Worm (Caenorhabditis elegans) whole organism, young adult: Measurements from ENCODE around the gene F38H4.6.

Experiments used
- F10E7.11 ChIP-seq: sonication (generic microtip); optimal IDR thresholded peaks from 2 replicates; lab custom pipeline; 2017; ENCODE audit warnings: mild to moderate bottlenecking, missing genetic modification characterization, moderate library complexity, missing compliant biosample characterization
- F23B12.7 ChIP-seq: sonication (generic microtip); optimal IDR thresholded peaks from 2 replicates; lab custom pipeline; 2017; ENCODE audit warnings: missing genetic modification characterization, mild to moderate bottlenecking, missing compliant biosample characterization, antibody characterized with exemption, moderate library complexity; ENCODE audit not compliant: insufficient read depth
- F33H1.4 ChIP-seq: fragments of 200-800 bp; sonication (Bioruptor generic); IDR thresholded peaks from 2 replicates; pipeline ENCODE4 v1.3.6; 2022; ENCODE audit warnings: missing genetic modification reagents, missing genetic modification characterization, missing compliant biosample characterization
- F52B5.7 ChIP-seq: sonication (generic microtip); optimal IDR thresholded peaks from 2 replicates; lab custom pipeline; 2016; ENCODE audit warnings: mild to moderate bottlenecking, missing genetic modification characterization, missing compliant biosample characterization
- F57A8.1 ChIP-seq: fragments of 200-800 bp; sonication (Bioruptor generic); optimal IDR thresholded peaks from 2 replicates; lab custom pipeline; 2018; ENCODE audit warnings: mild to moderate bottlenecking, missing genetic modification characterization, moderate library complexity, missing compliant biosample characterization
- F57C9.4 ChIP-seq: sonication (generic microtip); optimal IDR thresholded peaks from 2 replicates; lab custom pipeline; 2017; ENCODE audit warnings: mild to moderate bottlenecking, missing genetic modification characterization, missing compliant biosample characterization
- Y53F4B.3 ChIP-seq: fragments of 200-800 bp; sonication (Bioruptor generic); IDR thresholded peaks from 2 replicates; pipeline ENCODE4 v1.3.6; 2022; ENCODE audit warnings: missing genetic modification reagents, missing genetic modification characterization, missing compliant biosample characterization
- Y53G8AR.9 ChIP-seq: fragments of 200-800 bp; sonication (Bioruptor generic); conservative IDR thresholded peaks from 2 replicates; pipeline ENCODE4 v1.3.6; 2022; ENCODE audit warnings: missing genetic modification reagents, missing genetic modification characterization, missing compliant biosample characterization
- Y56A3A.18 ChIP-seq: fragments of 200-800 bp; sonication (Bioruptor generic); IDR thresholded peaks from 2 replicates; pipeline ENCODE4 v1.3.6; 2022; ENCODE audit warnings: missing genetic modification reagents, missing genetic modification characterization, missing compliant biosample characterization
- ZK185.1 ChIP-seq: sonication (generic microtip); optimal IDR thresholded peaks from 2 replicates; lab custom pipeline; 2016; ENCODE audit warnings: mild to moderate bottlenecking, missing genetic modification characterization, missing compliant biosample characterization; ENCODE audit not compliant: poor library complexity, severe bottlenecking
- aptf-2 ChIP-seq: fragments of 200-800 bp; sonication (Bioruptor generic); conservative IDR thresholded peaks from 2 replicates; pipeline ENCODE4 v1.3.6; 2022; ENCODE audit warnings: missing genetic modification reagents, missing genetic modification characterization, missing compliant biosample characterization
- attf-3 ChIP-seq: fragments of 200-800 bp; sonication (Bioruptor generic); conservative IDR thresholded peaks from 2 replicates; pipeline ENCODE4 v1.3.6; 2022; ENCODE audit warnings: missing genetic modification reagents, missing genetic modification characterization, missing compliant biosample characterization
- bed-2 ChIP-seq: fragments of 200-800 bp; sonication (Bioruptor generic); IDR thresholded peaks from 2 replicates; pipeline ENCODE4 v1.3.6; 2022; ENCODE audit warnings: missing genetic modification reagents, missing genetic modification characterization, missing compliant biosample characterization
- ceh-100 ChIP-seq: fragments of 200-800 bp; sonication (Bioruptor generic); IDR thresholded peaks from 2 replicates; pipeline ENCODE4 v1.3.6; 2022; ENCODE audit warnings: missing genetic modification reagents, missing genetic modification characterization, missing compliant biosample characterization
- ceh-40 ChIP-seq: fragments of 200-800 bp; sonication (Bioruptor generic); IDR thresholded peaks from 2 replicates; pipeline ENCODE4 v1.3.6; 2022; ENCODE audit warnings: missing genetic modification characterization, missing compliant biosample characterization
- ceh-58 ChIP-seq: fragments of 200-800 bp; sonication (Bioruptor generic); IDR thresholded peaks from 2 replicates; pipeline ENCODE4 v1.3.6; 2022; ENCODE audit warnings: missing genetic modification characterization, missing compliant biosample characterization
- chd-7 ChIP-seq: sonication (generic microtip); optimal IDR thresholded peaks from 2 replicates; lab custom pipeline; 2016; ENCODE audit warnings: mild to moderate bottlenecking, missing genetic modification characterization, moderate library complexity, missing compliant biosample characterization
- die-1 ChIP-seq: sonication (generic microtip); optimal IDR thresholded peaks from 2 replicates; lab custom pipeline; 2016; ENCODE audit warnings: missing genotype, mild to moderate bottlenecking, missing genetic modification characterization, missing compliant biosample characterization
- dpff-1 ChIP-seq: sonication (generic microtip); optimal IDR thresholded peaks from 2 replicates; lab custom pipeline; 2017; ENCODE audit warnings: mild to moderate bottlenecking, missing genetic modification characterization, missing compliant biosample characterization
- efl-1 ChIP-seq: fragments of 150-350 bp; optimal IDR thresholded peaks from 2 replicates; lab custom pipeline; 2014; ENCODE audit warnings: missing biosample characterization, missing genetic modification reagents, missing genetic modification characterization
- egl-18 ChIP-seq: fragments of 200-800 bp; sonication (Bioruptor generic); IDR thresholded peaks from 2 replicates; pipeline ENCODE4 v1.3.6; 2022; ENCODE audit warnings: missing genetic modification reagents, missing genetic modification characterization, missing compliant biosample characterization
- egl-44 ChIP-seq: fragments of 200-800 bp; sonication (Bioruptor generic); IDR thresholded peaks from 2 replicates; pipeline ENCODE4 v1.3.6; 2022; ENCODE audit warnings: missing genetic modification reagents, missing genetic modification characterization, missing compliant biosample characterization
- gei-17 ChIP-seq: fragments of 200-800 bp; sonication (Bioruptor generic); optimal IDR thresholded peaks from 2 replicates; lab custom pipeline; 2018; ENCODE audit warnings: mild to moderate bottlenecking, missing genetic modification characterization, missing compliant biosample characterization
- hlh-12 ChIP-seq: sonication (generic microtip); optimal IDR thresholded peaks from 2 replicates; lab custom pipeline; 2016; ENCODE audit warnings: missing genetic modification characterization, missing compliant biosample characterization
- hmg-1.2 ChIP-seq: fragments of 200-800 bp; sonication (Bioruptor generic); IDR thresholded peaks from 2 replicates; pipeline ENCODE4 v1.3.6; 2022; ENCODE audit warnings: missing genetic modification reagents, missing genetic modification characterization, missing compliant biosample characterization
- lag-1 ChIP-seq: fragments of 200-800 bp; sonication (Bioruptor generic); IDR thresholded peaks from 2 replicates; pipeline ENCODE4 v1.3.6; 2022; ENCODE audit warnings: missing genetic modification reagents, missing genetic modification characterization, missing compliant biosample characterization
- let-607 ChIP-seq, 2 experiments: fragments of 200-800 bp in 1 of 2; sonication (Bioruptor generic) in 1 of 2; sonication (generic microtip) in 1 of 2; optimal IDR thresholded peaks; 2 replicates each; lab custom pipeline; 2016 to 2018; ENCODE audit warnings: mild to moderate bottlenecking in 2 of 2, missing compliant biosample characterization in 2 of 2, missing genetic modification characterization in 2 of 2, moderate library complexity in 2 of 2, missing genotype in 1 of 2
- lin-26 ChIP-seq: fragments of 200-800 bp; sonication (Bioruptor generic); IDR thresholded peaks from 2 replicates; pipeline ENCODE4 v1.3.6; 2022; ENCODE audit warnings: missing genetic modification reagents, missing genetic modification characterization, missing compliant biosample characterization
- madf-10 ChIP-seq: sonication (generic microtip); optimal IDR thresholded peaks from 2 replicates; lab custom pipeline; 2016; ENCODE audit warnings: mild to moderate bottlenecking, missing genetic modification characterization, missing compliant biosample characterization
- madf-6 ChIP-seq: fragments of 200-800 bp; sonication (Bioruptor generic); IDR thresholded peaks from 2 replicates; pipeline ENCODE4 v1.3.6; 2022; ENCODE audit warnings: missing genetic modification reagents, missing genetic modification characterization, missing compliant biosample characterization
- madf-8 ChIP-seq: fragments of 200-800 bp; sonication (Bioruptor generic); conservative IDR thresholded peaks from 2 replicates; pipeline ENCODE4 v1.3.6; 2022; ENCODE audit warnings: missing genetic modification reagents, missing genetic modification characterization, missing compliant biosample characterization
- mel-28 ChIP-seq: sonication (generic microtip); optimal IDR thresholded peaks from 2 replicates; lab custom pipeline; 2016; ENCODE audit warnings: borderline replicate concordance, mild to moderate bottlenecking, missing genetic modification characterization, missing compliant biosample characterization
- nhr-27 ChIP-seq: fragments of 200-800 bp; sonication (Bioruptor generic); optimal IDR thresholded peaks from 2 replicates; lab custom pipeline; 2018; ENCODE audit warnings: mild to moderate bottlenecking, missing genetic modification characterization, moderate library complexity, missing compliant biosample characterization
- pbrm-1 ChIP-seq: fragments of 200-800 bp; sonication (Bioruptor generic); IDR thresholded peaks from 2 replicates; pipeline ENCODE4 v1.3.6; 2022; ENCODE audit warnings: missing genetic modification reagents, missing genetic modification characterization, missing compliant biosample characterization
- pha-4 ChIP-seq: fragments of 150-350 bp; sonication (generic microtip); optimal IDR thresholded peaks from 2 replicates; lab custom pipeline; 2014; ENCODE audit warnings: missing biosample characterization, missing genetic modification reagents, missing genetic modification characterization
- rec-8 ChIP-seq, 2 experiments: sonication (generic microtip); optimal IDR thresholded peaks; 2 replicates each; lab custom pipeline; 2016; ENCODE audit warnings: mild to moderate bottlenecking in 2 of 2, missing genetic modification characterization in 2 of 2, missing genetic modification reagents in 2 of 2, missing genotype in 2 of 2, missing biosample characterization in 1 of 2, missing compliant biosample characterization in 1 of 2, moderate library complexity in 1 of 2
- rpc-1 ChIP-seq, 2 experiments: fragments of 150-350 bp in 1 of 2; sonication (generic microtip) in 1 of 2; optimal IDR thresholded peaks; 2 replicates each; lab custom pipeline; 2014 to 2018; ENCODE audit warnings: missing biosample characterization in 1 of 2, missing genetic modification characterization in 1 of 2, missing genetic modification reagents in 1 of 2, missing genotype in 1 of 2
- sdz-38 ChIP-seq: sonication (generic microtip); optimal IDR thresholded peaks from 2 replicates; lab custom pipeline; 2016; ENCODE audit warnings: missing genotype, missing genetic modification characterization, missing compliant biosample characterization
- snpc-3.4 ChIP-seq: sonication (generic microtip); optimal IDR thresholded peaks from 2 replicates; lab custom pipeline; 2017; ENCODE audit warnings: missing genetic modification characterization, mild to moderate bottlenecking, missing compliant biosample characterization, antibody characterized with exemption, moderate library complexity, missing genotype, missing genetic modification reagents
- tlf-1 ChIP-seq: fragments of 200-800 bp; sonication (Bioruptor generic); optimal IDR thresholded peaks from 2 replicates; lab custom pipeline; 2018; ENCODE audit warnings: mild to moderate bottlenecking, missing genetic modification characterization, missing compliant biosample characterization
- xnd-1 ChIP-seq: sonication (generic microtip); optimal IDR thresholded peaks from 2 replicates; lab custom pipeline; 2016; ENCODE audit warnings: missing genotype, missing genetic modification reagents, missing genetic modification characterization, missing compliant biosample characterization
- zfh-2 ChIP-seq: fragments of 200-800 bp; sonication (Bioruptor generic); conservative IDR thresholded peaks from 2 replicates; pipeline ENCODE4 v1.3.6; 2022; ENCODE audit warnings: missing genetic modification reagents, missing genetic modification characterization, missing compliant biosample characterization
- ztf-25 ChIP-seq: fragments of 200-800 bp; sonication (Bioruptor generic); IDR thresholded peaks from 2 replicates; pipeline ENCODE4 v1.3.6; 2022; ENCODE audit warnings: missing genetic modification reagents, missing genetic modification characterization, missing compliant biosample characterization
- ztf-26 ChIP-seq: sonication (generic microtip); optimal IDR thresholded peaks from 2 replicates; lab custom pipeline; 2017; ENCODE audit warnings: missing genetic modification characterization, missing compliant biosample characterization
- ztf-28 ChIP-seq: fragments of 200-800 bp; sonication (Bioruptor generic); IDR thresholded peaks from 2 replicates; pipeline ENCODE4 v1.3.6; 2022; ENCODE audit warnings: missing genetic modification reagents, missing genetic modification characterization, missing compliant biosample characterization
- ztf-3 ChIP-seq: fragments of 200-800 bp; sonication (Bioruptor generic); optimal IDR thresholded peaks from 2 replicates; lab custom pipeline; 2018; ENCODE audit warnings: mild to moderate bottlenecking, missing genetic modification characterization, missing compliant biosample characterization

The F38H4.6 gene

DNA sequence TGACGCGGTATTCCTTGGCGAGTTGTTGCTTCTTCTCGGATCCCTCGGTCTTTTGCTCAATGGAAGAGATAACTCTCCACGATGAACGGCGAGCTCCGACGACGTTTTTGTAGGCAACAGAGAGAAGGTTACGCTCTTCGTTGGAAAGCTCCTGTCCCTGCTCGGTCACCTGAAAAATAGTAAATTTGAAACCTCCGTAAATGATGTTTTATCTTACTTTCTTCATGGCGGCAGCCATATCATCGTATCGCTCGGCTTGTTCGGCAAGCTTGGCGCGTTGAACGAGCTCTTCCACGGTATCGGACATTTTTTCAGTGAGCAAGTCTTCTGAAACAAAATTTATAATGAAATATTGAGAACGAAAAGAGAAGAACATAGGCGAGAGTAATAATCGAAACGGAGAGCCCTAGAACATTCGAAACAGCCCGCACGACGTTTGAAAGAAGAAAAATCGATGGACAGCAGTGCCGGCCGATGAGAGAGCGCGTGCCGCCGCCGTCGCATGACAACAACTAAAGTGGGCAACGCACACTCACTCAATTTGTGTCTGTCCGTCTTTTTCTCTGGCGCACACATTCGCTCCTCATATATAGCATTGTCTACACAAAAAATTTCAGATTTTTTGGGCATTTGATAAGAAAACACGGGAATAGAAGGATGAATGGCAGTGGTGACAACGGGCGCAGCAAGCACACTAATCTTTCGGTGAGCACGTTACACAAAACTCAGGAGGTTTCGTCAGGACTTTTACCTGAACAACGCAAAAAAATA lies 25.9 kb downstream of the F38H4.6 start, which contains the start of the genes par-5 and M117.3 (continued):
- TF ChIP-seq hmg-1.2 (GFP tag; lab: Robert Waterston, UW) (peak; percentile 62; the same call in 1 of the 2 replicates), F33H1.4 (GFP tag; lab: Robert Waterston, UW) (no peak; the same call in 1 of the 2 replicates), ceh-100 (GFP tag; lab: Robert Waterston, UW) (peak; percentile 35; the same call in 1 of the 2 replicates), xnd-1 (tag; lab: Kevin White, UChicago) (no peak), bed-2 (GFP tag; lab: Robert Waterston, UW) (no peak), lag-1 (GFP tag; lab: Robert Waterston, UW) (no peak), pha-4 (tag; lab: Kevin White, UChicago) (no peak), madf-8 (GFP tag; lab: Robert Waterston, UW) (no peak), let-607 (tag; optimal IDR thresholded peaks at IDR 0.05; lab: Kevin White, UChicago) (peak; percentile 36 to 39), ZK185.1 (tag; lab: Kevin White, UChicago) (peak; percentile 57), mel-28 (tag; lab: Kevin White, UChicago) (no peak), Y56A3A.18 (GFP tag; lab: Robert Waterston, UW) (no peak), rpc-1 (optimal IDR thresholded peaks at IDR 0.05; lab: Kevin White, UChicago) (no peak), rpc-1 (tag; optimal IDR thresholded peaks at IDR 0.05; lab: Kevin White, UChicago) (no peak), Y53F4B.3 (no peak), sdz-38 (tag; lab: Kevin White, UChicago) (no peak), nhr-27 (tag; lab: Kevin White, UChicago) (no peak), snpc-3.4 (tag; lab: Kevin White, UChicago) (no peak), madf-10 (tag; lab: Kevin White, UChicago) (peak; percentile 64), attf-3 (0 out of 2 replicates have a peak, but pooled peaks have one; percentile 8), madf-6 (GFP tag; lab: Robert Waterston, UW) (peak; percentile 29; the same call in 1 of the 2 replicates), F10E7.11 (no peak), tlf-1 (GFP tag; lab: Kevin White, UChicago) (peak; percentile 21), ztf-3 (GFP tag; lab: Kevin White, UChicago) (peak; percentile 35), ztf-28 (GFP tag; lab: Robert Waterston, UW) (no peak), die-1 (tag; lab: Kevin White, UChicago) (peak; percentile 14), pbrm-1 (GFP tag; lab: Robert Waterston, UW) (peak; percentile 67; the same call in 1 of the 2 replicates), egl-44 (GFP tag; lab: Robert Waterston, UW) (peak; percentile 90), ztf-25 (no peak), egl-18 (GFP tag; lab: Robert Waterston, UW) (0 out of 2 replicates have a peak, but pooled peaks have one; percentile 22), efl-1 (no peak), zfh-2 (GFP tag; lab: Robert Waterston, UW) (peak; percentile 85), dpff-1 (no peak), F52B5.7 (tag; lab: Kevin White, UChicago) (peak; percentile 26), ztf-26 (tag; lab: Kevin White, UChicago) (peak; percentile 21), gei-17 (GFP tag; lab: Kevin White, UChicago) (no peak), Y53G8AR.9 (0 out of 2 replicates have a peak, but pooled peaks have one; percentile 63), aptf-2 (GFP tag; lab: Robert Waterston, UW) (no peak), chd-7 (tag; lab: Kevin White, UChicago) (peak; percentile 53), hlh-12 (tag; lab: Kevin White, UChicago) (no peak), ceh-40 (GFP tag; lab: Robert Waterston, UW) (no peak), ceh-58 (no peak), lin-26 (GFP tag; lab: Robert Waterston, UW) (peak; percentile 68; the same call in 1 of the 2 replicates), rec-8 (tag; optimal IDR thresholded peaks at IDR 0.05; lab: Kevin White, UChicago) (no peak), F57A8.1 (no peak), F57C9.4 (no peak), F23B12.7 (no peak)
